Worm (Caenorhabditis elegans): ENCODE results near the gene nhr-119.

The nhr-119 gene

DNA sequence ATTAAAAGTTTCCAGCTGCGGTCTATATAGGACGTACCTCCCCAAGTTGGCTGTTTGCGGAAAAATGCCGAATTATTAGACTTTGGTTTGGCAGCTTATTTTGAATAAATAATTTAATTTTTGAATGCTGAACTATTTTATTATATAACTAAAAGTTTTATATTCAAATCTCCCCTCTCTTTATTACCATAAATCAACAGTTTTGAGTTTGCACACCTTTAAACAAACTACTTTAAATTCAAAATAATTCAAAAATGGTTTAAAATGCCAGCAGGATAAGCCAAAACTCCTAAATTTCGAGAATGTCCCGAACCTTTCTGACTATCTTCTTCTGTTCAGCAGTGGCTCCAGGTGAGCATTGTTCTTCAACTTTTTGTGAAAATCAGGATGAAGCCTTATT lies 21.1 kb downstream of the nhr-119 start, which contains the start of gene F08D12.3:
Gene F08D12.3 (plus strand): TSS at position 301 of the 400 bp plus-strand sequence.
- no peak for TF ChIP-seq F49E8.2 (tag; optimal IDR thresholded peaks at IDR 0.05; ENCODE audit: insufficient read depth)
- TF ChIP-seq unc-62 (GFP tag; optimal IDR thresholded peaks at IDR 0.05): no peak
- no peak for TF ChIP-seq ccch-3 (GFP tag; optimal IDR thresholded peaks at IDR 0.05)
- TF ChIP-seq nhr-27 (tag; optimal IDR thresholded peaks at IDR 0.05): no peak
- TF ChIP-seq ztf-3 (GFP tag; optimal IDR thresholded peaks at IDR 0.05): no peak

DNA sequence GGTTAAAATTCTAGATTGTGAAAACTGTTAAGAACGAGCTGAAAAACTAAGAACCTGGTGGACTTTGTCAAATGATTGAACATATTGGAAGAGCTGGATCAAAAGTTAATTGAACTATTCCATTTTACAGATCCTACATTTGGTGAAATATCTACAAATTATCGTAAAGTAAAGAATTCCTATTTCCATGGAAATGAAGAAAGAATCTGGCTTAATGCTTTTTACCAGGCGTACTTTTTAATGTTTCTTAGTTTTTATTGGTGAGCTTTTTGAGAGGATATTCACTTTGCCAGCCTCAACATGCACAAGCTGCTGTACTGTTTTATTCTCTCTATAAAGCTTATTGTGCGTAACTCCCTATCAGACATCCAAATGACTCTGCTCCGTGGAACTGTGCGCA lies 22.6 kb downstream of the nhr-119 start, which contains the start of gene F08D12.4:
Gene F08D12.4 (plus strand): TSS at position 301 of the 400 bp plus-strand sequence.
- no peak for TF ChIP-seq rcor-1 (GFP tag; IDR thresholded peaks at IDR 0.05)
- TF ChIP-seq sptf-2 (GFP tag; optimal IDR thresholded peaks at IDR 0.05): no peak
- no peak for TF ChIP-seq let-526 (GFP tag; IDR thresholded peaks at IDR 0.05)

DNA sequence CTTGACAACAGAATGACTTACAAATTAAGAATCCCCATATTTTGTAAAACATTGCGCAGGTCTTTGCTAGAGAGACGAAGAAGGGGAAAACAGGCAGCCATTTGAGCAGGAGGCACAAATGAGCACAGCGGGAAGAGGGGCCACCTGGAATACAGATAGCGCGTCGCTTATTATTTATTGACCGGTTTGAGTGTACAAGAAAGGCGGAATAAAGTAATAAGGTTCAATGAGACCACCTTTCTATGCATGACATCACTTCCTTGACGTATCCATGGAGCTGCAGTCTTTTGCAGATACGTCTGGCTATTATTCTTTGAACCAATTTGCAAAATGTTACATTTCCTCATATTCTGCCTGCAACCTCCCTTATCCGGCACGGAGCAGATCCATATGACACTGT lies 25.5 kb downstream of the nhr-119 start, which contains the start of gene fbxb-111:
Gene fbxb-111 (minus strand): TSS at position 101 of the 400 bp plus-strand sequence.
- TF ChIP-seq mcd-1 (GFP tag; IDR thresholded peaks at IDR 0.05) (no peak), athp-1 (tag; optimal IDR thresholded peaks at IDR 0.05) (no peak), lin-40 (tag; optimal IDR thresholded peaks at IDR 0.05) (no peak), B0336.3 (GFP tag; IDR thresholded peaks at IDR 0.05) (no peak), sptf-2 (GFP tag; optimal IDR thresholded peaks at IDR 0.05) (no peak), ceh-58 (GFP tag; IDR thresholded peaks at IDR 0.05) (no peak), madf-3 (GFP tag; IDR thresholded peaks at IDR 0.05) (no peak), F37B4.10 (GFP tag; IDR thresholded peaks at IDR 0.05) (no peak), unc-62 (GFP tag; optimal IDR thresholded peaks at IDR 0.05) (no peak), aptf-2 (GFP tag; conservative IDR thresholded peaks at IDR 0.05) (no peak), pbrm-1 (GFP tag; IDR thresholded peaks at IDR 0.05) (no peak), ekl-4 (GFP tag; IDR thresholded peaks at IDR 0.05) (no peak), snpc-1.1 (tag; optimal IDR thresholded peaks at IDR 0.05; ENCODE audit: insufficient read depth) (no peak)

DNA sequence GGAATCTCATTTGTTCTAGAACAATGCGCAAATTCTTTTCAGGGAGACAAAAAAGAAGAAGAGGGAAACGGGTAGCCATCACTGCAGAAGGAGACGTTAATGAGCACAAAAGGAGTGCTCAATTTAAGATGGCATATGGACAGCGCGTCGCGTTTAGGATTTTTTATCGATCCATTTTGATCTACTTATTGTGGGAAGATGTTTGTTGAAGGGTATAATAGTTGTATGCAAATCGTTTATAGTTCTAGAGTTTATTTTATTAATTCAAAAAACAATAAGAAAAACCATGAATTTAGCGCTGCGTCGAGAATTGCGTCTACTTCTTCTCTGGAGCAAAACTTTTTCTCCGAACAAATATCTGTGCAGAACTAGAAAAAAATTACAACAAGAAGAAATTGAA lies 26.9 kb downstream of the nhr-119 start, which contains the start of gene sdz-9:
Gene sdz-9 (minus strand): TSS at position 101 of the 400 bp plus-strand sequence.
- TF ChIP-seq pbrm-1 (GFP tag; IDR thresholded peaks at IDR 0.05): no peak
- TF ChIP-seq lsy-27 (tag; optimal IDR thresholded peaks at IDR 0.05; ENCODE audit: borderline replicate concordance, insufficient read depth): no peak
- TF ChIP-seq bed-1 (GFP tag; IDR thresholded peaks at IDR 0.05): no peak
- TF ChIP-seq unc-62 (GFP tag; optimal IDR thresholded peaks at IDR 0.05): no peak
- TF ChIP-seq Y56A3A.18 (GFP tag; IDR thresholded peaks at IDR 0.05): no peak
- no peak for TF ChIP-seq ceh-79 (tag; optimal IDR thresholded peaks at IDR 0.05)
- TF ChIP-seq efl-1 (GFP tag; optimal IDR thresholded peaks at IDR 0.05): no peak
- no peak for TF ChIP-seq lin-40 (tag; optimal IDR thresholded peaks at IDR 0.05)
- TF ChIP-seq Y53F4B.3 (GFP tag; IDR thresholded peaks at IDR 0.05): no peak
- no peak for TF ChIP-seq nhr-27 (tag; optimal IDR thresholded peaks at IDR 0.05)
- TF ChIP-seq ceh-27 (GFP tag; optimal IDR thresholded peaks at IDR 0.05): no peak
- TF ChIP-seq hmg-20 (GFP tag; IDR thresholded peaks at IDR 0.05): no peak
- TF ChIP-seq aptf-3 (GFP tag; IDR thresholded peaks at IDR 0.05): no peak
- TF ChIP-seq ztf-3 (GFP tag; optimal IDR thresholded peaks at IDR 0.05): no peak

DNA sequence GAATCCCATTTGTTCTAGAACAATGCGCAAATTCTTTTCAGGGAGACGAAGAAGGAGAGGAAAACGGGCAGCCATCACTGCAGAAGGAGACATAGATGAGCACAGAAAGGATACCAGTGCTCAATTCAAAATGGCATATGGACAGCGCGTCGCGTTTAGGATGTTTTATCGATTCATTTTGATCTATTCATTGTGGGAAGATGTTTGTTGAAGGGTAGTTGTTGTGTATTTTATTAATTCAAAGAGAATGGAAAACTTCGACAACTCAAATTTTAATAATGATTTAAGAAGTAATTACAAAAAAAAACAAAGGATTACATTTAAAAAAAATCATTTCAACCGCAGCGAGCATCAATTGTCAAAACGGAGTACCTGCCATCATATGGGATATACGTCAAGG lies 28.2 kb downstream of the nhr-119 start, which contains the start of gene sdz-10:
Gene sdz-10 (minus strand): TSS at position 101 of the 400 bp plus-strand sequence.
- no peak for TF ChIP-seq cebp-1 (GFP tag; IDR thresholded peaks at IDR 0.05)
- TF ChIP-seq cebp-1 (tag; optimal IDR thresholded peaks at IDR 0.05): no peak
- TF ChIP-seq snpc-1.1 (tag; optimal IDR thresholded peaks at IDR 0.05; ENCODE audit: insufficient read depth): no peak
- TF ChIP-seq nhr-179 (tag; optimal IDR thresholded peaks at IDR 0.05): no peak
- no peak for TF ChIP-seq F52B5.7 (tag; optimal IDR thresholded peaks at IDR 0.05)
